Worm (Caenorhabditis elegans): Measurements from ENCODE around the gene K09C4.4.

- TF ChIP-seq ham-2 (GFP tag; optimal IDR thresholded peaks at IDR 0.05): no peak
- no peak for TF ChIP-seq lsy-2 (tag; optimal IDR thresholded peaks at IDR 0.05)
- no peak for TF ChIP-seq blmp-1 (tag; optimal IDR thresholded peaks at IDR 0.05)
- no peak for TF ChIP-seq hlh-1 (tag; optimal IDR thresholded peaks at IDR 0.05)
- TF ChIP-seq elt-3 (tag; optimal IDR thresholded peaks at IDR 0.05): no peak
- no peak for TF ChIP-seq snpc-4 (tag; optimal IDR thresholded peaks at IDR 0.05)
- TF ChIP-seq nhr-76 (tag; optimal IDR thresholded peaks at IDR 0.05): no peak
- no peak for TF ChIP-seq M03D4.4 (tag; optimal IDR thresholded peaks at IDR 0.05)
- no peak for TF ChIP-seq nhr-12 (tag; optimal IDR thresholded peaks at IDR 0.05)
- no peak for TF ChIP-seq sptf-1 (tag; optimal IDR thresholded peaks at IDR 0.05)
- TF ChIP-seq nhr-28 (tag; optimal IDR thresholded peaks at IDR 0.05): no peak
- no peak for TF ChIP-seq unc-39 (tag; optimal IDR thresholded peaks at IDR 0.05)
- TF ChIP-seq mab-5 (tag; optimal IDR thresholded peaks at IDR 0.05): no peak
- TF ChIP-seq drap-1 (GFP tag; optimal IDR thresholded peaks at IDR 0.05): no peak
Observed at ce11 chrX:3260509-3260908, 28.8 kb upstream of the K09C4.4 start, which contains the start of gene lbp-2.

Measured in whole organism, mixed stage, embryonic.